Worm (Caenorhabditis elegans) whole organism, L1 larva: ENCODE results near the gene K10B3.5.

Experiments used
- C16A3.4 ChIP-seq: fragments of 150-350 bp; optimal IDR thresholded peaks from 2 replicates; lab custom pipeline; 2014; ENCODE audit warnings: missing biosample characterization, missing genetic modification characterization
- aha-1 ChIP-seq: fragments of 150-350 bp; optimal IDR thresholded peaks from 2 replicates; lab custom pipeline; 2014; ENCODE audit warnings: missing biosample characterization, missing genetic modification characterization
- aly-2 ChIP-seq: fragments of 150-350 bp; optimal IDR thresholded peaks from 2 replicates; lab custom pipeline; 2014; ENCODE audit warnings: missing biosample characterization, missing genetic modification characterization
- ama-1 ChIP-seq: fragments of 150-350 bp; optimal IDR thresholded peaks from 2 replicates; lab custom pipeline; 2014
- blmp-1 ChIP-seq: fragments of 150-350 bp; optimal IDR thresholded peaks from 2 replicates; lab custom pipeline; 2014; ENCODE audit warnings: missing biosample characterization, missing genetic modification characterization
- ceh-82 ChIP-seq, 3 experiments: fragments of 150-350 bp in 1 of 3; sonication (generic microtip) in 2 of 3; optimal IDR thresholded peaks; 2 replicates each; lab custom pipeline; 2014 to 2017; ENCODE audit warnings: missing biosample characterization in 3 of 3, missing genetic modification characterization in 3 of 3
- ceh-90 ChIP-seq: sonication (generic microtip); optimal IDR thresholded peaks from 2 replicates; lab custom pipeline; 2016; ENCODE audit warnings: missing genetic modification characterization, missing compliant biosample characterization
- efl-1 ChIP-seq, 4 experiments: fragments of 150-350 bp; optimal IDR thresholded peaks in 3 of 4; peaks in 1 of 4; 1 replicate in 1 of 4; 2 replicates in 3 of 4; lab custom pipeline; 2014; ENCODE audit warnings: missing biosample characterization in 2 of 4, missing genetic modification characterization in 2 of 4, missing genetic modification reagents in 2 of 4
- elt-2 ChIP-seq: sonication (generic microtip); optimal IDR thresholded peaks from 2 replicates; lab custom pipeline; 2016; ENCODE audit warnings: missing genetic modification characterization, mild to moderate bottlenecking, inconsistent platforms, missing compliant biosample characterization, missing genetic modification reagents
- elt-3 ChIP-seq, 6 experiments: fragments of 150-350 bp in 1 of 6; sonication (generic microtip); optimal IDR thresholded peaks; 2 replicates each; lab custom pipeline; 2017 to 2018; ENCODE audit warnings: missing biosample characterization in 6 of 6, missing genetic modification characterization in 6 of 6, inconsistent platforms in 1 of 6
- ets-5 ChIP-seq: fragments of 200-800 bp; sonication (Bioruptor generic); IDR thresholded peaks from 2 replicates; pipeline ENCODE4 v1.3.6; 2022; ENCODE audit warnings: missing genetic modification characterization, missing compliant biosample characterization
- grh-1 ChIP-seq: fragments of 200-800 bp; sonication (Bioruptor generic); IDR thresholded peaks from 2 replicates; pipeline ENCODE4 v1.3.6; 2022; ENCODE audit warnings: missing genetic modification reagents, missing genetic modification characterization, missing compliant biosample characterization
- hlh-17 ChIP-seq: fragments of 200-800 bp; sonication (Bioruptor generic); optimal IDR thresholded peaks from 2 replicates; lab custom pipeline; 2018; ENCODE audit warnings: missing genetic modification characterization, mild to moderate bottlenecking, missing compliant biosample characterization, moderate library complexity, borderline replicate concordance
- hpl-2 ChIP-seq: fragments of 150-350 bp; optimal IDR thresholded peaks from 2 replicates; lab custom pipeline; 2014; ENCODE audit warnings: missing biosample characterization, missing genetic modification reagents, missing genetic modification characterization
- isw-1 ChIP-seq: fragments of 200-800 bp; sonication (Bioruptor generic); IDR thresholded peaks from 2 replicates; pipeline ENCODE4 v1.3.6; 2022; ENCODE audit warnings: missing genetic modification characterization, missing compliant biosample characterization
- jun-1 ChIP-seq: fragments of 150-350 bp; optimal IDR thresholded peaks from 2 replicates; lab custom pipeline; 2014; ENCODE audit warnings: missing biosample characterization, missing genetic modification reagents, missing genetic modification characterization
- lin-13 ChIP-seq: fragments of 150-350 bp; optimal IDR thresholded peaks from 2 replicates; lab custom pipeline; 2014; ENCODE audit warnings: missing biosample characterization, missing genetic modification reagents, missing genetic modification characterization
- lin-14 ChIP-seq: fragments of 200-800 bp; sonication (Bioruptor generic); optimal IDR thresholded peaks from 2 replicates; lab custom pipeline; 2018; ENCODE audit warnings: mild to moderate bottlenecking, missing genetic modification characterization, moderate library complexity, missing compliant biosample characterization
- lin-35 ChIP-seq, 2 experiments: fragments of 150-350 bp; optimal IDR thresholded peaks; 2 replicates each; lab custom pipeline; 2014; ENCODE audit warnings: missing biosample characterization in 2 of 2, missing genetic modification characterization in 2 of 2, missing genetic modification reagents in 2 of 2
- lin-39 ChIP-seq: fragments of 150-350 bp; optimal IDR thresholded peaks from 2 replicates; lab custom pipeline; 2014; ENCODE audit warnings: missing biosample characterization, missing genetic modification reagents, missing genetic modification characterization
- lir-3 ChIP-seq: sonication (generic microtip); optimal IDR thresholded peaks from 2 replicates; lab custom pipeline; 2016; ENCODE audit warnings: mild to moderate bottlenecking, missing genetic modification characterization, moderate library complexity, missing compliant biosample characterization; ENCODE audit not compliant: poor library complexity
- lsy-2 ChIP-seq, 2 experiments: fragments of 150-350 bp; optimal IDR thresholded peaks; 2 replicates each; lab custom pipeline; 2014; ENCODE audit warnings: missing biosample characterization in 2 of 2, missing genetic modification characterization in 2 of 2
- nhr-11 ChIP-seq: fragments of 150-350 bp; optimal IDR thresholded peaks from 2 replicates; lab custom pipeline; 2014; ENCODE audit warnings: missing biosample characterization, missing genetic modification characterization
- nhr-12 ChIP-seq: sonication (generic microtip); optimal IDR thresholded peaks from 2 replicates; lab custom pipeline; 2017; ENCODE audit warnings: missing biosample characterization, missing genetic modification characterization
- nhr-19 ChIP-seq: fragments of 200-800 bp; sonication (Bioruptor generic); conservative IDR thresholded peaks from 2 replicates; pipeline ENCODE4 v1.3.6; 2022; ENCODE audit warnings: missing genetic modification characterization, missing compliant biosample characterization
- nhr-20 ChIP-seq: sonication (generic microtip); optimal IDR thresholded peaks from 2 replicates; lab custom pipeline; 2016; ENCODE audit warnings: mild to moderate bottlenecking, missing genetic modification characterization, missing compliant biosample characterization
- nhr-237 ChIP-seq: fragments of 150-350 bp; optimal IDR thresholded peaks from 2 replicates; lab custom pipeline; 2014; ENCODE audit warnings: missing biosample characterization, missing genetic modification characterization
- nhr-28 ChIP-seq: fragments of 150-350 bp; optimal IDR thresholded peaks from 2 replicates; lab custom pipeline; 2014; ENCODE audit warnings: missing biosample characterization, missing genetic modification characterization
- nhr-71 ChIP-seq: sonication (generic microtip); optimal IDR thresholded peaks from 2 replicates; lab custom pipeline; 2016; ENCODE audit warnings: mild to moderate bottlenecking, missing genetic modification characterization, moderate library complexity, missing compliant biosample characterization
- nhr-84 ChIP-seq: sonication (generic microtip); optimal IDR thresholded peaks from 2 replicates; lab custom pipeline; 2017; ENCODE audit warnings: missing biosample characterization, missing genetic modification characterization
- nhr-85 ChIP-seq: sonication (generic microtip); peaks from one replicate; lab custom pipeline; 2016; ENCODE audit warnings: missing genetic modification characterization, inconsistent platforms, missing compliant biosample characterization
- nhr-90 ChIP-seq: sonication (generic microtip); optimal IDR thresholded peaks from 2 replicates; lab custom pipeline; 2016; ENCODE audit warnings: mild to moderate bottlenecking, missing genetic modification characterization, missing compliant biosample characterization; ENCODE audit not compliant: poor library complexity
- pqm-1 ChIP-seq: sonication (generic microtip); optimal IDR thresholded peaks from 3 replicates; lab custom pipeline; 2017; ENCODE audit warnings: missing biosample characterization, missing genetic modification characterization
- rnt-1 ChIP-seq: sonication (generic microtip); optimal IDR thresholded peaks from 2 replicates; lab custom pipeline; 2016; ENCODE audit warnings: mild to moderate bottlenecking, missing genetic modification characterization, moderate library complexity, missing compliant biosample characterization
- skn-1 ChIP-seq: fragments of 150-350 bp; optimal IDR thresholded peaks from 2 replicates; lab custom pipeline; 2014; ENCODE audit warnings: missing biosample characterization, missing genetic modification characterization
- snu-23 ChIP-seq: sonication (generic microtip); optimal IDR thresholded peaks from 2 replicates; lab custom pipeline; 2016; ENCODE audit warnings: missing genetic modification characterization, missing compliant biosample characterization
- tbx-2 ChIP-seq: sonication (generic microtip); optimal IDR thresholded peaks from 2 replicates; lab custom pipeline; 2016; ENCODE audit warnings: missing genetic modification characterization, missing compliant biosample characterization
- unc-62 ChIP-seq: fragments of 150-350 bp; optimal IDR thresholded peaks from 2 replicates; lab custom pipeline; 2014; ENCODE audit warnings: missing biosample characterization, missing genetic modification reagents, missing genetic modification characterization
- vab-15 ChIP-seq: sonication (generic microtip); optimal IDR thresholded peaks from 2 replicates; lab custom pipeline; 2017; ENCODE audit warnings: missing genotype, mild to moderate bottlenecking, missing genetic modification characterization, missing compliant biosample characterization
- zag-1 ChIP-seq: fragments of 150-350 bp; optimal IDR thresholded peaks from 2 replicates; lab custom pipeline; 2014; ENCODE audit warnings: missing biosample characterization, missing genetic modification characterization
- zip-4 ChIP-seq: fragments of 200-800 bp; sonication (Bioruptor generic); optimal IDR thresholded peaks from 2 replicates; lab custom pipeline; 2018; ENCODE audit warnings: mild to moderate bottlenecking, missing genetic modification characterization, moderate library complexity, missing compliant biosample characterization
- ztf-11 ChIP-seq, 2 experiments: sonication (generic microtip); optimal IDR thresholded peaks; 2 replicates each; lab custom pipeline; 2016 to 2017; ENCODE audit warnings: missing genetic modification characterization in 2 of 2, missing biosample characterization in 1 of 2, missing compliant biosample characterization in 1 of 2
- ztf-4 ChIP-seq: fragments of 150-350 bp; optimal IDR thresholded peaks from 2 replicates; lab custom pipeline; 2014; ENCODE audit warnings: missing biosample characterization, missing genetic modification characterization

Gene K10B3.5

ce11 chrX:3119606-3120005, 13.3 kb upstream of the K10B3.5 start:
- TF ChIP-seq jun-1 (tag; lab: Kevin White, UChicago) (no peak), nhr-20 (tag; lab: Kevin White, UChicago) (no peak), lin-39 (no peak), nhr-12 (no peak)
- TF ChIP-seq, all 84 proteins: peak for 0

ce11 chrX:3118596-3119287, 12.5 kb upstream of the K10B3.5 start:
- TF ChIP-seq nhr-11 (tag; lab: Kevin White, UChicago) = no peak
- no peak for TF ChIP-seq efl-1 (optimal IDR thresholded peaks at IDR 0.05; lab: Kevin White, UChicago)
- TF ChIP-seq efl-1 (GFP tag; optimal IDR thresholded peaks at IDR 0.05 in 1 of 2; lab: Kevin White, UChicago) = peak in 1 of 2 experiments; percentile 76
- TF ChIP-seq, all 84 proteins: peak for 1

- TF ChIP-seq ama-1 (lab: Kevin White, UChicago) = peak; percentile 38
- no peak for TF ChIP-seq hpl-2 (GFP tag; lab: Kevin White, UChicago)
- peak; percentile 41 for TF ChIP-seq nhr-90
- TF ChIP-seq nhr-19 = peak; percentile 33; the same call in 1 of the 2 replicates
- TF ChIP-seq snu-23 (GFP tag; lab: Kevin White, UChicago) = peak; percentile 26
- peak; percentile 79 for TF ChIP-seq elt-2 (tag; lab: Kevin White, UChicago)
- peak; percentile 37 for TF ChIP-seq ztf-4
- TF ChIP-seq lin-14 (GFP tag; lab: Kevin White, UChicago) = peak; percentile 31
- TF ChIP-seq elt-3 (tag; optimal IDR thresholded peaks at IDR 0.05; lab: Kevin White, UChicago) = peak in 1 of 6 experiments; percentile 80
- TF ChIP-seq lin-13 = no peak
- peak; percentile 85 for TF ChIP-seq aly-2 (tag; lab: Kevin White, UChicago)
- TF ChIP-seq ztf-11 (tag; optimal IDR thresholded peaks at IDR 0.05; lab: Kevin White, UChicago) = no peak
- peak; percentile 40 for TF ChIP-seq nhr-20 (tag; lab: Kevin White, UChicago)
- TF ChIP-seq zip-4 (GFP tag; lab: Kevin White, UChicago) = no peak
- TF ChIP-seq zag-1 = no peak
- TF ChIP-seq nhr-85 = peak; percentile 88
- no peak for TF ChIP-seq grh-1
- TF ChIP-seq lin-35 (GFP tag; optimal IDR thresholded peaks at IDR 0.05; lab: Kevin White, UChicago) = peak in 1 of 2 experiments; percentile 33
- TF ChIP-seq nhr-71 (tag; lab: Kevin White, UChicago) = peak; percentile 48
These were observed 10.9 kb upstream of the K10B3.5 start for ce11 chrX:3117204-3117603.

DNA sequence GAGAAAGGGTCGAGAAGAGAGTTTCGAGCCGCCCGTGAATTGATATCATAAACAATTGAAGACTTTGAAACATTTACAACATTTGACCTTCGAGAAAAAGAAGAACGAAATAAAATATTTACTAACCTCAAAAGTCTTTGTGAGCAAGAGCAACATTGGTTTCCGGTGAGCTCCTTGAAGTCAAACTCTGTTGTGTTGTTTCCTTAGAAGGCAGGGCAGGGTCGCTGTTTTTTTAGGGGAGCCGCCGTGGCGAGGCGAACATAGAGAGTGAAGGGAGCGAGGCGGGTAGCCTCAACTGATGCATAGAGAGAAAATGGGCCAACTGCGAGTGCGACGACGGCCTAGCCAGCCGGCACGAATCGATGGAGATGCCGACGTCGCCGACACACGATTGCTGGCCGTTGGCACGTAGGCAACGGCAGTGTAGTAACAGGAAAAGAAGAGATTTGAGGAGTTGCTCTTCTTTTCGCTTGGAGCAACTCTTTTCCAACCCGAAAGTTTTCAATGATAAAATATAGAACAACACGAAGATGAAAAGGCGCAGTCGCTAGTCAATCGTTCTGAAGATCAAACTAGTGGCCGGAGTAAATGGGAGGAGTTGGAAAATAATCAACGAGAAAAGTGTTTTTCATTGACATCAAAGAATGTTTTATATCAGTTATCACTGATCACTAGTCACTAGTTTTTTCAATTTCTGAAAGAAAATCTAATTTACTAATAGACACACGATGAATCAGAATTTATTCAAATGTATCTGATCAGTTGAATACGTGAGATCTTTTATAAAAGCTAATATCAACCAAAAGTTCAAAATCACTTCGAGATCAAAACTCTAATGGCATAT, 10.0 kb upstream of the K10B3.5 start, which contains the start of gene mai-1:
Gene mai-1, minus strand, starts transcription at position 557 of the 844 bp plus-strand sequence.
- TF ChIP-seq nhr-237 (tag; lab: Kevin White, UChicago) (no peak), isw-1 (GFP tag; lab: Robert Waterston, UW) (no peak), unc-62 (no peak), lin-39 (no peak), hlh-17 (GFP tag; lab: Kevin White, UChicago) (no peak), lin-13 (no peak), nhr-84 (tag; lab: Kevin White, UChicago) (no peak), snu-23 (GFP tag; lab: Kevin White, UChicago) (peak; percentile 57), hpl-2 (GFP tag; lab: Kevin White, UChicago) (no peak), nhr-20 (tag; lab: Kevin White, UChicago) (peak; percentile 21), lsy-2 (tag; optimal IDR thresholded peaks at IDR 0.05; lab: Kevin White, UChicago) (peak in 1 of 2 experiments; percentile 12), nhr-11 (tag; lab: Kevin White, UChicago) (no peak), ceh-82 (tag; optimal IDR thresholded peaks at IDR 0.05; lab: Kevin White, UChicago) (peak; percentile 20 to 73 (median 23)), pqm-1 (tag; lab: Kevin White, UChicago) (no peak), rnt-1 (peak; percentile 60), nhr-28 (tag; lab: Kevin White, UChicago) (no peak), lir-3 (tag; lab: Kevin White, UChicago) (peak; percentile 24), blmp-1 (no peak), ets-5 (GFP tag; lab: Robert Waterston, UW) (no peak), tbx-2 (tag; lab: Kevin White, UChicago) (peak; percentile 54), skn-1 (no peak), efl-1 (optimal IDR thresholded peaks at IDR 0.05; lab: Kevin White, UChicago) (no peak), efl-1 (GFP tag; optimal IDR thresholded peaks at IDR 0.05 in 1 of 2; lab: Kevin White, UChicago) (no peak), ceh-90 (no peak), C16A3.4 (tag; lab: Kevin White, UChicago) (no peak), vab-15 (tag; lab: Kevin White, UChicago) (no peak), lin-14 (GFP tag; lab: Kevin White, UChicago) (peak; percentile 86), aha-1 (tag; lab: Kevin White, UChicago) (peak; percentile 95), zag-1 (no peak)
